Fruit fly (Drosophila melanogaster) whole organism, embryonic: ENCODE results near the gene nAChRbeta1.

ENCODE experiments used
- Ada2b ChIP-seq: fragments of 200-800 bp; sonication (Bioruptor generic); IDR thresholded peaks from 2 replicates; pipeline ENCODE4 v1.3.6; 2022; ENCODE audit warnings: missing biosample characterization, missing genetic modification characterization
- CG10366 ChIP-seq: fragments of 200-800 bp; sonication (Bioruptor generic); IDR thresholded peaks from 2 replicates; pipeline ENCODE4 v1.3.6; 2022; ENCODE audit warnings: missing biosample characterization, missing genetic modification characterization
- CG11504 ChIP-seq: fragments of 200-800 bp; sonication (Bioruptor generic); optimal IDR thresholded peaks from 3 replicates; lab custom pipeline; 2019; ENCODE audit warnings: missing biosample characterization, mild to moderate bottlenecking, missing genetic modification characterization, moderate library complexity
- CG11695 ChIP-seq: fragments of 200-800 bp; sonication (Bioruptor generic); IDR thresholded peaks from 3 replicates; pipeline ENCODE4 v1.3.6; 2022; ENCODE audit warnings: missing biosample characterization, missing genetic modification characterization
- CG12104 ChIP-seq: fragments of 200-800 bp; sonication (Bioruptor generic); optimal IDR thresholded peaks from 3 replicates; lab custom pipeline; 2016; ENCODE audit warnings: missing biosample characterization, missing genetic modification characterization
- CG14050 ChIP-seq: fragments of 200-800 bp; sonication (Bioruptor generic); IDR thresholded peaks from 3 replicates; pipeline ENCODE4 v1.3.6; 2022; ENCODE audit warnings: missing biosample characterization, missing genetic modification characterization
- CG15269 ChIP-seq: fragments of 200-800 bp; sonication (Bioruptor generic); optimal IDR thresholded peaks from 2 replicates; lab custom pipeline; 2018; ENCODE audit warnings: missing biosample characterization, mild to moderate bottlenecking, missing genetic modification characterization, moderate library complexity
- CG15514 ChIP-seq: fragments of 200-800 bp; sonication (Bioruptor generic); optimal IDR thresholded peaks from 3 replicates; lab custom pipeline; 2017; ENCODE audit warnings: missing biosample characterization, missing genetic modification characterization, mild to moderate bottlenecking, moderate library complexity, missing genetic modification reagents
- CG16779 ChIP-seq: fragments of 200-800 bp; sonication (Bioruptor generic); IDR thresholded peaks from 2 replicates; pipeline ENCODE4 v1.3.6; 2022; ENCODE audit warnings: missing biosample characterization, missing genetic modification characterization
- CG2129 ChIP-seq: fragments of 200-800 bp; sonication (Bioruptor generic); IDR thresholded peaks from 2 replicates; pipeline ENCODE4 v1.3.6; 2022; ENCODE audit warnings: missing biosample characterization, missing genetic modification characterization; ENCODE audit not compliant: partially characterized antibody
- CG34422 ChIP-seq: fragments of 200-800 bp; sonication (Bioruptor generic); IDR thresholded peaks from 3 replicates; pipeline ENCODE4 v1.3.6; 2022; ENCODE audit warnings: missing biosample characterization, missing genetic modification characterization
- CG6254 ChIP-seq: fragments of 200-800 bp; sonication (Bioruptor generic); optimal IDR thresholded peaks from 3 replicates; lab custom pipeline; 2017; ENCODE audit warnings: mild to moderate bottlenecking, missing biosample characterization, missing genetic modification reagents, missing genetic modification characterization
- CG6272 ChIP-seq: fragments of 200-800 bp; sonication (Bioruptor generic); IDR thresholded peaks from 2 replicates; pipeline ENCODE4 v1.3.6; 2022; ENCODE audit warnings: missing biosample characterization, missing genetic modification characterization
- CG7271 ChIP-seq: fragments of 200-800 bp; sonication (Bioruptor generic); optimal IDR thresholded peaks from 2 replicates; lab custom pipeline; 2018; ENCODE audit warnings: missing biosample characterization, mild to moderate bottlenecking, missing genetic modification characterization, moderate library complexity
- CkIIα-i1 ChIP-seq: fragments of 200-800 bp; sonication (Bioruptor generic); IDR thresholded peaks from 2 replicates; pipeline ENCODE4 v1.3.6; 2022; ENCODE audit warnings: missing biosample characterization, missing genetic modification characterization
- CrebB ChIP-seq: fragments of 200-800 bp; sonication (Bioruptor generic); optimal IDR thresholded peaks from 3 replicates; lab custom pipeline; 2018; ENCODE audit warnings: missing biosample characterization, mild to moderate bottlenecking, missing genetic modification characterization
- D19B ChIP-seq: fragments of 200-800 bp; sonication (Bioruptor generic); optimal IDR thresholded peaks from 2 replicates; lab custom pipeline; 2017; ENCODE audit warnings: missing biosample characterization, mild to moderate bottlenecking, missing genetic modification characterization
- Dbx ChIP-seq: fragments of 200-800 bp; sonication (Bioruptor generic); IDR thresholded peaks from 3 replicates; pipeline ENCODE4 v1.3.6; 2022; ENCODE audit warnings: missing biosample characterization, missing genetic modification characterization
- Dfd ChIP-seq, 2 experiments: fragments of >200 bp; optimal IDR thresholded peaks; 2 replicates each; lab custom pipeline; 2017; ENCODE audit warnings: missing biosample characterization in 2 of 2, missing genetic modification characterization in 2 of 2
- Dip3 ChIP-seq: fragments of 200-800 bp; sonication (Bioruptor generic); optimal IDR thresholded peaks from 3 replicates; lab custom pipeline; 2016; ENCODE audit warnings: missing biosample characterization, missing genetic modification characterization
- Dref ChIP-seq: fragments of 200-800 bp; sonication (Bioruptor generic); IDR thresholded peaks from 2 replicates; pipeline ENCODE4 v1.3.6; 2022; ENCODE audit warnings: missing biosample characterization, missing genetic modification characterization
- Fer3 ChIP-seq: fragments of 200-800 bp; sonication (Bioruptor generic); optimal IDR thresholded peaks from 2 replicates; lab custom pipeline; 2018; ENCODE audit warnings: missing biosample characterization, mild to moderate bottlenecking, missing genetic modification characterization, moderate library complexity
- HmgD ChIP-seq: fragments of 200-800 bp; sonication (Bioruptor generic); optimal IDR thresholded peaks from 3 replicates; lab custom pipeline; 2016; ENCODE audit warnings: missing biosample characterization, missing genetic modification characterization
- Hmr ChIP-seq: fragments of 200-800 bp; sonication (Bioruptor generic); optimal IDR thresholded peaks from 3 replicates; lab custom pipeline; 2017; ENCODE audit warnings: mild to moderate bottlenecking, missing biosample characterization, missing genetic modification reagents, missing genetic modification characterization
- Nf-YC ChIP-seq: fragments of 200-800 bp; optimal IDR thresholded peaks from 3 replicates; lab custom pipeline; 2019; ENCODE audit warnings: missing biosample characterization, mild to moderate bottlenecking, missing genetic modification characterization, moderate library complexity
- Stat92E ChIP-seq, 3 experiments: fragments of >200 bp in 2 of 3; fragments of 200-800 bp in 1 of 3; sonication (Bioruptor generic) in 1 of 3; optimal IDR thresholded peaks; 2 replicates each; lab custom pipeline; 2017 to 2019; ENCODE audit warnings: missing biosample characterization in 3 of 3, missing genetic modification characterization in 3 of 3, mild to moderate bottlenecking in 1 of 3, moderate library complexity in 1 of 3
- TFAM ChIP-seq: fragments of 200-800 bp; sonication (Bioruptor generic); optimal IDR thresholded peaks from 2 replicates; lab custom pipeline; 2017; ENCODE audit warnings: missing biosample characterization, missing genetic modification characterization, inconsistent platforms
- Xbp1 ChIP-seq: fragments of 200-800 bp; sonication (Bioruptor generic); optimal IDR thresholded peaks from 3 replicates; lab custom pipeline; 2016; ENCODE audit warnings: missing biosample characterization, mild to moderate bottlenecking, missing genetic modification characterization
- az2 ChIP-seq: fragments of 200-800 bp; sonication (Bioruptor generic); optimal IDR thresholded peaks from 3 replicates; lab custom pipeline; 2016; ENCODE audit warnings: missing biosample characterization, missing genetic modification characterization
- bowl ChIP-seq: fragments of 200-800 bp; sonication (Bioruptor generic); IDR thresholded peaks from 2 replicates; pipeline ENCODE4 v1.3.6; 2022; ENCODE audit warnings: missing biosample characterization, missing genetic modification characterization
- cato ChIP-seq: fragments of 200-800 bp; sonication (Bioruptor generic); optimal IDR thresholded peaks from 2 replicates; lab custom pipeline; 2016; ENCODE audit warnings: missing biosample characterization, missing genetic modification characterization, borderline replicate concordance
- corto ChIP-seq: fragments of 200-800 bp; sonication (Bioruptor generic); optimal IDR thresholded peaks from 2 replicates; lab custom pipeline; 2016; ENCODE audit warnings: missing biosample characterization, mild to moderate bottlenecking, missing genetic modification characterization, moderate library complexity
- crp ChIP-seq, 2 experiments: fragments of 200-800 bp; sonication (Bioruptor generic); optimal IDR thresholded peaks; 2 replicates in 1 of 2; 3 replicates in 1 of 2; lab custom pipeline; 2017; ENCODE audit warnings: missing biosample characterization in 2 of 2, missing genetic modification characterization in 2 of 2, mild to moderate bottlenecking in 1 of 2, moderate library complexity in 1 of 2
- da ChIP-seq: fragments of 200-800 bp; sonication (Bioruptor generic); optimal IDR thresholded peaks from 2 replicates; lab custom pipeline; 2016; ENCODE audit warnings: missing biosample characterization, missing genetic modification characterization
- exex ChIP-seq: fragments of 200-800 bp; sonication (Bioruptor generic); optimal IDR thresholded peaks from 4 replicates; lab custom pipeline; 2018; ENCODE audit warnings: missing biosample characterization, mild to moderate bottlenecking, missing genetic modification characterization, moderate library complexity
- fd102C ChIP-seq: fragments of 200-800 bp; sonication (Bioruptor generic); optimal IDR thresholded peaks from 2 replicates; lab custom pipeline; 2018; ENCODE audit warnings: missing biosample characterization, mild to moderate bottlenecking, missing genetic modification characterization, moderate library complexity
- ftz-f1 ChIP-seq: fragments of 200-800 bp; sonication (Bioruptor generic); optimal IDR thresholded peaks from 2 replicates; lab custom pipeline; 2016; ENCODE audit warnings: missing biosample characterization, missing genetic modification characterization
- fu2 ChIP-seq: fragments of 200-800 bp; sonication (Bioruptor generic); optimal IDR thresholded peaks from 2 replicates; lab custom pipeline; 2016; ENCODE audit warnings: missing biosample characterization, missing genetic modification characterization
- gcm2 ChIP-seq: fragments of 200-800 bp; sonication (Bioruptor generic); optimal IDR thresholded peaks from 2 replicates; lab custom pipeline; 2016; ENCODE audit warnings: missing biosample characterization, missing genetic modification characterization
- insv ChIP-seq, 2 experiments: fragments of 200-800 bp; sonication (Bioruptor generic); optimal IDR thresholded peaks; 3 replicates each; lab custom pipeline; 2016 to 2018; ENCODE audit warnings: missing biosample characterization in 2 of 2, missing genetic modification characterization in 2 of 2
- jing ChIP-seq: fragments of 200-800 bp; sonication (Bioruptor generic); optimal IDR thresholded peaks from 2 replicates; lab custom pipeline; 2018; ENCODE audit warnings: missing biosample characterization, mild to moderate bottlenecking, missing genetic modification characterization
- lov ChIP-seq, 2 experiments: fragments of 200-800 bp in 1 of 2; fragments of >200 bp in 1 of 2; sonication (Bioruptor generic) in 1 of 2; IDR thresholded peaks in 1 of 2; optimal IDR thresholded peaks in 1 of 2; 2 replicates in 1 of 2; 3 replicates in 1 of 2; pipeline versions ENCODE4 v1.3.6 to Lab custom; 2017 to 2022; ENCODE audit warnings: missing biosample characterization in 1 of 2, missing genetic modification characterization in 1 of 2
- nom ChIP-seq: fragments of 200-800 bp; sonication (Bioruptor generic); optimal IDR thresholded peaks from 2 replicates; lab custom pipeline; 2017; ENCODE audit warnings: missing biosample characterization, missing genetic modification characterization, mild to moderate bottlenecking, moderate library complexity, missing genetic modification reagents
- prd ChIP-seq, 3 experiments: fragments of >200 bp in 2 of 3; fragments of 200-800 bp in 1 of 3; sonication (Bioruptor generic) in 1 of 3; optimal IDR thresholded peaks in 2 of 3; IDR thresholded peaks in 1 of 3; 2 replicates in 2 of 3; 3 replicates in 1 of 3; pipeline versions ENCODE4 v1.3.6 to Lab custom; 2017 to 2022; ENCODE audit warnings: missing biosample characterization in 1 of 3, missing genetic modification characterization in 1 of 3
- rib ChIP-seq: fragments of 200-800 bp; sonication (Bioruptor generic); IDR thresholded peaks from 2 replicates; pipeline ENCODE4 v1.3.6; 2022; ENCODE audit warnings: missing biosample characterization, missing genetic modification characterization
- z ChIP-seq: fragments of 200-800 bp; sonication (Bioruptor generic); IDR thresholded peaks from 3 replicates; pipeline ENCODE4 v1.3.6; 2022; ENCODE audit warnings: missing biosample characterization, missing genetic modification characterization
- zf30C ChIP-seq: fragments of 200-800 bp; sonication (Bioruptor generic); optimal IDR thresholded peaks from 3 replicates; lab custom pipeline; 2018; ENCODE audit warnings: missing biosample characterization, mild to moderate bottlenecking, missing genetic modification characterization

Gene nAChRbeta1

dm6 chr3L:4412974-4413373 is 16.2 kb upstream of the nAChRbeta1 start (continued):
- TF ChIP-seq cato (no peak), fu2 (GFP tag; lab: Kevin White, UChicago) (peak; percentile 31), corto (GFP tag; lab: Kevin White, UChicago) (no peak), CG15514 (GFP tag; lab: Kevin White, UChicago) (peak; percentile 39), CG11695 (peak; percentile 29; the same call in 2 of the 3 replicates), zf30C (GFP tag; lab: Kevin White, UChicago) (peak; percentile 47), TFAM (GFP tag; lab: Kevin White, UChicago) (no peak)

- TF ChIP-seq D19B (GFP tag; lab: Kevin White, UChicago) = peak; percentile 22
- no peak for TF ChIP-seq Hmr
- TF ChIP-seq CG16779 (GFP tag; lab: Robert Waterston, UW) = no peak
- TF ChIP-seq CG10366 = peak; percentile 45
- peak; percentile 46 for TF ChIP-seq CrebB (tag; lab: Kevin White, UChicago)
- TF ChIP-seq bowl = no peak
- TF ChIP-seq insv (GFP tag; optimal IDR thresholded peaks at IDR 0.05; lab: Kevin White, UChicago) = no peak
- no peak for TF ChIP-seq CG6254 (GFP tag; lab: Kevin White, UChicago)
- TF ChIP-seq Dbx (GFP tag; lab: Robert Waterston, UW) = peak; percentile 51; the same call in 1 of the 3 replicates
- no peak for TF ChIP-seq Dref (GFP tag; lab: Robert Waterston, UW)
- no peak for TF ChIP-seq CG11504 (tag; lab: Kevin White, UChicago)
- no peak for TF ChIP-seq CG6272
- peak; percentile 37; the same call in 1 of the 2 replicates for TF ChIP-seq Ada2b (GFP tag; lab: Robert Waterston, UW)
- TF ChIP-seq jing (GFP tag; lab: Kevin White, UChicago) = no peak
- peak; percentile 48; the same call in 1 of the 3 replicates for TF ChIP-seq CG34422
- TF ChIP-seq Xbp1 = peak; percentile 35
- TF ChIP-seq HmgD (GFP tag; lab: Kevin White, UChicago) = no peak
- no peak for TF ChIP-seq Dfd (GFP tag; optimal IDR thresholded peaks at IDR 0.05; lab: Kevin White, UChicago)
- TF ChIP-seq gcm2 = no peak
- TF ChIP-seq CG2129 = no peak
- TF ChIP-seq az2 (GFP tag; lab: Kevin White, UChicago) = no peak
- TF ChIP-seq rib (GFP tag; lab: Robert Waterston, UW) = peak; percentile 82
- TF ChIP-seq Stat92E (GFP tag; optimal IDR thresholded peaks at IDR 0.05; lab: Kevin White, UChicago) = no peak
- TF ChIP-seq CG15269 (tag; lab: Kevin White, UChicago) = peak; percentile 18
- no peak for TF ChIP-seq Fer3 (tag; lab: Kevin White, UChicago)
- TF ChIP-seq lov (optimal IDR thresholded peaks at IDR 0.05; lab: Kevin White, UChicago) = no peak
- TF ChIP-seq lov (GFP tag; IDR thresholded peaks at IDR 0.05; lab: Robert Waterston, UW) = peak; percentile 10; the same call in 1 of the 3 replicates
- TF ChIP-seq crp (GFP tag; optimal IDR thresholded peaks at IDR 0.05; lab: Kevin White, UChicago) = peak in 1 of 2 experiments; percentile 77
- peak; percentile 30 for TF ChIP-seq Nf-YC (tag; lab: Kevin White, UChicago)
- TF ChIP-seq nom (GFP tag; lab: Kevin White, UChicago) = no peak
- no peak for TF ChIP-seq CG14050 (GFP tag; lab: Robert Waterston, UW)
- no peak for TF ChIP-seq CG7271 (tag; lab: Kevin White, UChicago)
- TF ChIP-seq fd102C (GFP tag; lab: Kevin White, UChicago) = no peak
- no peak for TF ChIP-seq z (GFP tag; lab: Robert Waterston, UW)
- no peak for TF ChIP-seq CG12104 (GFP tag; lab: Kevin White, UChicago)
- TF ChIP-seq exex = peak; percentile 41
- no peak for TF ChIP-seq da (GFP tag; lab: Kevin White, UChicago)
- TF ChIP-seq ftz-f1 (GFP tag; lab: Kevin White, UChicago) = peak; percentile 50
- TF ChIP-seq CkIIα-i1 (GFP tag; lab: Robert Waterston, UW) = no peak
- no peak for TF ChIP-seq Dip3
- TF ChIP-seq prd (optimal IDR thresholded peaks at IDR 0.05; lab: Kevin White, UChicago) = no peak
- no peak for TF ChIP-seq prd (GFP tag; IDR thresholded peaks at IDR 0.05; lab: Robert Waterston, UW)
Observed at dm6 chr3L:4413800-4414446, 15.2 kb upstream of the nAChRbeta1 start.
